Fruit fly (Drosophila melanogaster): ENCODE results near the gene CG45081.

DNA sequence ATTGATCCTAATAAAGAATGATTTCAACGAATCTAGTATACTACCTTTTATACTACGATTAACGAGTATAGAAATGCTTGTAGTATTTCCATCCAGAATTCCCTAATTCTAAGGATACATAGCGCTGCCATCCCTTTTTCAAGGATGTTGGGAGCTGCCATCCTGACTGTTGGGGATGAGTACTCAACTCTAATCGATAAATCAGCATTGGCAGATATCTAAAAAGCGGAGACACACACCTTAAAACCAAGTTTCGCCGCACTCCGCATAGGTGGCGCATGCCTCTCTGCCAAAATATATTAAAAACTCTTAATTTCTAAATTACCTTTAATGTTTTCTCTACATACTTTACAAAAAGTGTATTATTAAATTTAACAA lies 28.4 kb downstream of the CG45081 start, which contains the start of gene fal:
- TF ChIP-seq esn (GFP tag; optimal IDR thresholded peaks at IDR 0.05) (no peak), OdsH (GFP tag; optimal IDR thresholded peaks at IDR 0.05) (no peak), Eip78C (GFP tag) (no peak), CG6163 (GFP tag; IDR thresholded peaks at IDR 0.05) (no peak), topi (GFP tag; optimal IDR thresholded peaks at IDR 0.05) (peak; percentile 14), achi (GFP tag; optimal IDR thresholded peaks at IDR 0.05) (no peak), CG4318 (GFP tag; optimal IDR thresholded peaks at IDR 0.05) (no peak), Gug (GFP tag; IDR thresholded peaks at IDR 0.05) (no peak), spab (GFP tag; optimal IDR thresholded peaks at IDR 0.05) (no peak), Hr4 (GFP tag; optimal IDR thresholded peaks at IDR 0.05) (no peak), Sox15 (GFP tag; optimal IDR thresholded peaks at IDR 0.05) (no peak)

Data from whole organism, prepupa.